Worm (Caenorhabditis elegans): ENCODE results near the gene Y62E10A.24.

ce11 chrIV:13354044-13354443 is 16.5 kb upstream of the Y62E10A.24 start:
- no peak for TF ChIP-seq tra-4 (tag; optimal IDR thresholded peaks at IDR 0.05)
- TF ChIP-seq ama-1 (optimal IDR thresholded peaks at IDR 0.05), result no peak
- TF ChIP-seq hmbx-1 (tag; optimal IDR thresholded peaks at IDR 0.05), result no peak
- no peak for TF ChIP-seq flt-1 (GFP tag; IDR thresholded peaks at IDR 0.05)
- TF ChIP-seq tbx-11 (GFP tag; IDR thresholded peaks at IDR 0.05), result no peak
- no peak for TF ChIP-seq hnd-1 (tag; optimal IDR thresholded peaks at IDR 0.05)
- no peak for TF ChIP-seq B0310.2 (tag; optimal IDR thresholded peaks at IDR 0.05)
- TF ChIP-seq ceh-13 (GFP tag; optimal IDR thresholded peaks at IDR 0.05), result no peak
- TF ChIP-seq ets-7 (tag; optimal IDR thresholded peaks at IDR 0.05), result no peak
- no peak for TF ChIP-seq sea-1 (GFP tag; conservative IDR thresholded peaks at IDR 0.05)
- no peak for TF ChIP-seq F13C5.2 (tag; optimal IDR thresholded peaks at IDR 0.05)
